Fruit fly (Drosophila melanogaster) whole organism: ENCODE data around the gene CG43407.

Experiments used
- CG8478 ChIP-seq: fragments of >200 bp; optimal IDR thresholded peaks from 2 replicates; lab custom pipeline; 2018; ENCODE audit warnings: inconsistent platforms
- EcR ChIP-seq, 2 experiments: fragments of >200 bp; optimal IDR thresholded peaks; 2 replicates each; lab custom pipeline; 2017; ENCODE audit warnings: missing biosample characterization in 2 of 2, missing genetic modification characterization in 2 of 2, missing genetic modification reagents in 2 of 2
- pan ChIP-seq: fragments of >200 bp; optimal IDR thresholded peaks from 2 replicates; lab custom pipeline; 2017
- psq ChIP-seq: fragments of >200 bp; optimal IDR thresholded peaks from 2 replicates; lab custom pipeline; 2017
- usp ChIP-seq: fragments of >200 bp; optimal IDR thresholded peaks from 2 replicates; lab custom pipeline; 2017; ENCODE audit warnings: missing biosample characterization, missing genetic modification characterization, mixed read lengths

dm6 chr3L:19100188-19100587 is 47.0 kb upstream of the CG43407 start, which contains the start of gene Gem2:
- TF ChIP-seq CG8478 (lab: Kevin White, UChicago) (no peak), pan (lab: Kevin White, UChicago) (no peak), usp (no peak), psq (lab: Kevin White, UChicago) (no peak), EcR (GFP tag; optimal IDR thresholded peaks at IDR 0.05; lab: Kevin White, UChicago) (no peak)
